Fruit fly (Drosophila melanogaster) whole organism, embryonic: ENCODE results near the gene FucTD.

Experiments
- BtbVII ChIP-seq: fragments of 200-800 bp; sonication (Bioruptor generic); optimal IDR thresholded peaks from 3 replicates; lab custom pipeline; 2017; ENCODE audit warnings: missing biosample characterization, mild to moderate bottlenecking, missing genetic modification characterization
- CG10431 ChIP-seq: fragments of 200-800 bp; sonication (Bioruptor generic); optimal IDR thresholded peaks from 3 replicates; lab custom pipeline; 2018; ENCODE audit warnings: missing biosample characterization, mild to moderate bottlenecking, missing genetic modification characterization
- CG11560 ChIP-seq: fragments of 200-800 bp; sonication (Bioruptor generic); IDR thresholded peaks from 3 replicates; pipeline ENCODE4 v1.3.6; 2022; ENCODE audit warnings: missing biosample characterization, missing genetic modification characterization
- CG12744 ChIP-seq: fragments of 200-800 bp; sonication (Bioruptor generic); optimal IDR thresholded peaks from 2 replicates; lab custom pipeline; 2016; ENCODE audit warnings: missing biosample characterization, missing genetic modification characterization
- CG17385 ChIP-seq: fragments of 200-800 bp; sonication (Bioruptor generic); optimal IDR thresholded peaks from 3 replicates; lab custom pipeline; 2018; ENCODE audit warnings: missing biosample characterization, mild to moderate bottlenecking, missing genetic modification characterization
- CG18011 ChIP-seq: fragments of 200-800 bp; sonication (Bioruptor generic); optimal IDR thresholded peaks from 2 replicates; lab custom pipeline; 2017; ENCODE audit warnings: missing biosample characterization, missing genetic modification characterization, mild to moderate bottlenecking, moderate library complexity, missing genotype
- CG31388 ChIP-seq: fragments of 200-800 bp; sonication (Bioruptor generic); optimal IDR thresholded peaks from 2 replicates; lab custom pipeline; 2016; ENCODE audit warnings: missing biosample characterization, missing genetic modification characterization
- CG31441 ChIP-seq: fragments of 200-800 bp; sonication (Bioruptor generic); IDR thresholded peaks from 2 replicates; pipeline ENCODE4 v1.3.6; 2022; ENCODE audit warnings: missing biosample characterization, missing genetic modification characterization
- CG33213 ChIP-seq: fragments of 200-800 bp; sonication (Bioruptor generic); optimal IDR thresholded peaks from 3 replicates; lab custom pipeline; 2016; ENCODE audit warnings: missing biosample characterization, missing genetic modification characterization
- CG4360 ChIP-seq: fragments of 200-800 bp; sonication (Bioruptor generic); IDR thresholded peaks from 2 replicates; pipeline ENCODE4 v1.3.6; 2022; ENCODE audit warnings: missing biosample characterization, missing genetic modification characterization
- CG4820 ChIP-seq: fragments of 200-800 bp; sonication (Bioruptor generic); optimal IDR thresholded peaks from 3 replicates; lab custom pipeline; 2016; ENCODE audit warnings: missing biosample characterization, missing genetic modification characterization
- CG4854 ChIP-seq: fragments of 200-800 bp; sonication (Bioruptor generic); optimal IDR thresholded peaks from 2 replicates; lab custom pipeline; 2016; ENCODE audit warnings: missing biosample characterization, missing genetic modification characterization, inconsistent platforms
- CG6813 ChIP-seq: fragments of 200-800 bp; sonication (Bioruptor generic); optimal IDR thresholded peaks from 2 replicates; lab custom pipeline; 2017; ENCODE audit warnings: missing biosample characterization, missing genetic modification characterization, mild to moderate bottlenecking, moderate library complexity, missing genetic modification reagents
- CG6854 ChIP-seq: fragments of 200-800 bp; sonication (Bioruptor generic); optimal IDR thresholded peaks from 3 replicates; lab custom pipeline; 2017; ENCODE audit warnings: missing biosample characterization, mild to moderate bottlenecking, missing genetic modification characterization
- CG7745 ChIP-seq: fragments of 200-800 bp; sonication (Bioruptor generic); optimal IDR thresholded peaks from 2 replicates; lab custom pipeline; 2018; ENCODE audit warnings: missing biosample characterization, mild to moderate bottlenecking, missing genetic modification characterization, moderate library complexity
- CG8359 ChIP-seq: fragments of 200-800 bp; sonication (Bioruptor generic); optimal IDR thresholded peaks from 2 replicates; lab custom pipeline; 2017; ENCODE audit warnings: missing biosample characterization, mild to moderate bottlenecking, missing genetic modification characterization, borderline replicate concordance
- CG9609 ChIP-seq: fragments of 200-800 bp; sonication (Bioruptor generic); optimal IDR thresholded peaks from 3 replicates; lab custom pipeline; 2016; ENCODE audit warnings: missing biosample characterization, missing genetic modification characterization
- Chrac-16 ChIP-seq: fragments of 200-800 bp; sonication (Bioruptor generic); optimal IDR thresholded peaks from 3 replicates; lab custom pipeline; 2016; ENCODE audit warnings: missing biosample characterization, missing genetic modification characterization
- Dbx ChIP-seq: fragments of 200-800 bp; sonication (Bioruptor generic); IDR thresholded peaks from 3 replicates; pipeline ENCODE4 v1.3.6; 2022; ENCODE audit warnings: missing biosample characterization, missing genetic modification characterization
- Elba2 ChIP-seq: fragments of 200-800 bp; sonication (Bioruptor generic); optimal IDR thresholded peaks from 3 replicates; lab custom pipeline; 2016; ENCODE audit warnings: missing biosample characterization, missing genetic modification characterization
- HHEX ChIP-seq: fragments of 200-800 bp; sonication (Bioruptor generic); optimal IDR thresholded peaks from 3 replicates; lab custom pipeline; 2017; ENCODE audit warnings: missing biosample characterization, mild to moderate bottlenecking, missing genetic modification characterization, missing genetic modification reagents
- HLH4C ChIP-seq: fragments of 200-800 bp; sonication (Bioruptor generic); IDR thresholded peaks from 3 replicates; pipeline ENCODE4 v1.3.6; 2022; ENCODE audit warnings: missing biosample characterization, missing genetic modification characterization; ENCODE audit not compliant: partially characterized antibody
- Hand ChIP-seq: fragments of 200-800 bp; sonication (Bioruptor generic); optimal IDR thresholded peaks from 2 replicates; lab custom pipeline; 2017; ENCODE audit warnings: mild to moderate bottlenecking, missing biosample characterization, missing genetic modification reagents, missing genetic modification characterization
- HmgD ChIP-seq: fragments of 200-800 bp; sonication (Bioruptor generic); optimal IDR thresholded peaks from 3 replicates; lab custom pipeline; 2016; ENCODE audit warnings: missing biosample characterization, missing genetic modification characterization
- Hr3 ChIP-seq: fragments of 200-800 bp; sonication (Bioruptor generic); optimal IDR thresholded peaks from 3 replicates; lab custom pipeline; 2016; ENCODE audit warnings: missing biosample characterization, missing genetic modification characterization
- Hr51 ChIP-seq, 2 experiments: fragments of 200-800 bp; sonication (Bioruptor generic); optimal IDR thresholded peaks; 2 replicates in 1 of 2; 3 replicates in 1 of 2; lab custom pipeline; 2016 to 2018; ENCODE audit warnings: missing biosample characterization in 2 of 2, missing genetic modification characterization in 2 of 2, mild to moderate bottlenecking in 1 of 2, moderate library complexity in 1 of 2
- Ptx1 ChIP-seq: fragments of 200-800 bp; sonication (Bioruptor generic); IDR thresholded peaks from 2 replicates; pipeline ENCODE4 v1.3.6; 2022; ENCODE audit warnings: missing biosample characterization, missing genetic modification characterization
- Ravus ChIP-seq: fragments of 200-800 bp; sonication (Bioruptor generic); IDR thresholded peaks from 2 replicates; pipeline ENCODE4 v1.3.6; 2022; ENCODE audit warnings: missing biosample characterization, missing genetic modification characterization
- Sin3A ChIP-seq: fragments of >200 bp; optimal IDR thresholded peaks from 2 replicates; lab custom pipeline; 2018
- br ChIP-seq: fragments of >200 bp; optimal IDR thresholded peaks from 2 replicates; lab custom pipeline; 2017
- chn ChIP-seq: fragments of 200-800 bp; sonication (Bioruptor generic); optimal IDR thresholded peaks from 2 replicates; lab custom pipeline; 2016; ENCODE audit warnings: missing biosample characterization, missing genetic modification characterization
- croc ChIP-seq: fragments of 200-800 bp; sonication (Bioruptor generic); conservative IDR thresholded peaks from 3 replicates; pipeline ENCODE4 v1.3.6; 2022; ENCODE audit warnings: missing biosample characterization, missing genetic modification characterization
- danr ChIP-seq: fragments of 200-800 bp; sonication (Bioruptor generic); IDR thresholded peaks from 2 replicates; pipeline ENCODE4 v1.3.6; 2022; ENCODE audit warnings: missing biosample characterization, missing genetic modification characterization
- gcm2 ChIP-seq: fragments of 200-800 bp; sonication (Bioruptor generic); optimal IDR thresholded peaks from 2 replicates; lab custom pipeline; 2016; ENCODE audit warnings: missing biosample characterization, missing genetic modification characterization
- grau ChIP-seq: fragments of 200-800 bp; optimal IDR thresholded peaks from 3 replicates; lab custom pipeline; 2019; ENCODE audit warnings: missing biosample characterization, mild to moderate bottlenecking, missing genetic modification characterization, moderate library complexity
- gt ChIP-seq: fragments of 200-800 bp; sonication (Bioruptor generic); IDR thresholded peaks from 2 replicates; pipeline ENCODE4 v1.3.6; 2022; ENCODE audit warnings: missing biosample characterization, missing genetic modification characterization
- ham ChIP-seq: fragments of 200-800 bp; sonication (Bioruptor generic); IDR thresholded peaks from 2 replicates; pipeline ENCODE4 v1.3.6; 2022; ENCODE audit warnings: missing biosample characterization, missing genetic modification characterization
- kni ChIP-seq: fragments of 200-800 bp; sonication (Bioruptor generic); optimal IDR thresholded peaks from 3 replicates; lab custom pipeline; 2017; ENCODE audit warnings: mild to moderate bottlenecking, missing biosample characterization, missing genetic modification reagents, missing genetic modification characterization
- mirr ChIP-seq: fragments of 200-800 bp; sonication (Bioruptor generic); optimal IDR thresholded peaks from 3 replicates; lab custom pipeline; 2018; ENCODE audit warnings: missing biosample characterization, mild to moderate bottlenecking, missing genetic modification characterization
- peb ChIP-seq: fragments of 200-800 bp; sonication (Bioruptor generic); IDR thresholded peaks from 2 replicates; pipeline ENCODE4 v1.3.6; 2022; ENCODE audit warnings: missing biosample characterization, missing genetic modification characterization
- pita ChIP-seq: fragments of 200-800 bp; sonication (Bioruptor generic); optimal IDR thresholded peaks from 2 replicates; lab custom pipeline; 2017; ENCODE audit warnings: missing biosample characterization, mild to moderate bottlenecking, missing genetic modification characterization
- prd ChIP-seq, 3 experiments: fragments of >200 bp in 2 of 3; fragments of 200-800 bp in 1 of 3; sonication (Bioruptor generic) in 1 of 3; optimal IDR thresholded peaks in 2 of 3; IDR thresholded peaks in 1 of 3; 2 replicates in 2 of 3; 3 replicates in 1 of 3; pipeline versions ENCODE4 v1.3.6 to Lab custom; 2017 to 2022; ENCODE audit warnings: missing biosample characterization in 1 of 3, missing genetic modification characterization in 1 of 3
- ranshi ChIP-seq: fragments of 200-800 bp; sonication (Bioruptor generic); IDR thresholded peaks from 2 replicates; pipeline ENCODE4 v1.3.6; 2022; ENCODE audit warnings: missing biosample characterization, missing genetic modification characterization
- sc ChIP-seq, 3 experiments: fragments of >200 bp in 2 of 3; fragments of 200-800 bp in 1 of 3; sonication (Bioruptor generic) in 1 of 3; optimal IDR thresholded peaks; 2 replicates in 2 of 3; 3 replicates in 1 of 3; lab custom pipeline; 2017; ENCODE audit warnings: mild to moderate bottlenecking in 1 of 3, missing biosample characterization in 1 of 3, missing genetic modification characterization in 1 of 3, missing genetic modification reagents in 1 of 3
- seq ChIP-seq: fragments of 200-800 bp; sonication (Bioruptor generic); IDR thresholded peaks from 2 replicates; pipeline ENCODE4 v1.3.6; 2022; ENCODE audit warnings: missing biosample characterization, missing genetic modification characterization
- sima ChIP-seq: fragments of 200-800 bp; sonication (Bioruptor generic); optimal IDR thresholded peaks from 2 replicates; lab custom pipeline; 2016; ENCODE audit warnings: missing biosample characterization, missing genetic modification characterization
- ttk ChIP-seq: fragments of 200-800 bp; sonication (Bioruptor generic); IDR thresholded peaks from 2 replicates; pipeline ENCODE4 v2.1.2; 2022; ENCODE audit warnings: missing biosample characterization, missing genetic modification characterization
- tup ChIP-seq: fragments of 200-800 bp; sonication (Bioruptor generic); optimal IDR thresholded peaks from 2 replicates; lab custom pipeline; 2016; ENCODE audit warnings: missing biosample characterization, mild to moderate bottlenecking, missing genetic modification characterization, moderate library complexity
- usp ChIP-seq: fragments of >200 bp; optimal IDR thresholded peaks from 2 replicates; lab custom pipeline; 2017; ENCODE audit warnings: missing biosample characterization, missing genetic modification characterization
- vvl ChIP-seq: fragments of 200-800 bp; sonication (Bioruptor generic); IDR thresholded peaks from 2 replicates; pipeline ENCODE4 v1.3.6; 2022; ENCODE audit warnings: missing biosample characterization, missing genetic modification characterization
- zen ChIP-seq: fragments of 200-800 bp; sonication (Bioruptor generic); optimal IDR thresholded peaks from 3 replicates; lab custom pipeline; 2018; ENCODE audit warnings: missing biosample characterization, mild to moderate bottlenecking, missing genetic modification characterization, moderate library complexity
- zen2 ChIP-seq: fragments of 200-800 bp; sonication (Bioruptor generic); IDR thresholded peaks from 3 replicates; pipeline ENCODE4 v1.3.6; 2022; ENCODE audit warnings: missing biosample characterization, missing genetic modification characterization; ENCODE audit not compliant: partially characterized antibody

The FucTD gene

DNA sequence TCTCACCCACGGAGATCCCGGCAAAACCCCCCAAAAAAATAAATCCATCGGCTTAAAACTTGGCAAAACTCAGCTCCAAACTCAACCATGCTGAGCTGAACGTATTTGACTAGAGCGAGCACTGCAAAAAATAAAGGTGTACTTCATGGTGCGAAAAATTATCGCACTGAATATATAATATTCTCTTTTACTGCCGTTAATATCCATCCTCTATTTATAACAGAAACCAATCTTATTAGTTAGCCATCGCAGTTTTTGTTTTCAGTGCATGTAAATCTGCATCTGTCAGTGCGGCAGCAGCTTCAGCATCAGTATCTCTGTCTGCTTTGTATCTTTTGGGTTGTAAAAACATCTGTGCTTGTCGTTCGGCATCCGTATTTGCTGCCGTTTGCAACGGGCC, 45.1 kb upstream of the FucTD start (continued):
- peak; percentile 9 for TF ChIP-seq chn
- TF ChIP-seq CG18011 (GFP tag; lab: Kevin White, UChicago) = no peak
- no peak for TF ChIP-seq CG4360 (GFP tag; lab: Robert Waterston, UW)
- TF ChIP-seq CG7745 (tag; lab: Kevin White, UChicago) = no peak
- peak; percentile 18 for TF ChIP-seq CG17385
- no peak for TF ChIP-seq Sin3A (lab: Kevin White, UChicago)
- TF ChIP-seq sc (optimal IDR thresholded peaks at IDR 0.05; lab: Kevin White, UChicago) = no peak
- TF ChIP-seq sc (GFP tag; optimal IDR thresholded peaks at IDR 0.05; lab: Kevin White, UChicago) = no peak
- no peak for TF ChIP-seq Dbx (GFP tag; lab: Robert Waterston, UW)
- no peak for TF ChIP-seq mirr (GFP tag; lab: Kevin White, UChicago)
- 0 out of 2 replicates have a peak, but pooled peaks have one; percentile 19 for TF ChIP-seq CG31441
- no peak for TF ChIP-seq prd (optimal IDR thresholded peaks at IDR 0.05; lab: Kevin White, UChicago)
- TF ChIP-seq prd (GFP tag; IDR thresholded peaks at IDR 0.05; lab: Robert Waterston, UW) = no peak; the same call in 2 of the 3 replicates
- TF ChIP-seq gt = no peak
- TF ChIP-seq Chrac-16 (GFP tag; lab: Kevin White, UChicago) = peak; percentile 13
- no peak for TF ChIP-seq kni (GFP tag; lab: Kevin White, UChicago)
- TF ChIP-seq tup (GFP tag; lab: Kevin White, UChicago) = no peak
- no peak for TF ChIP-seq Ravus (GFP tag; lab: Robert Waterston, UW)
- TF ChIP-seq ham (GFP tag; lab: Robert Waterston, UW) = no peak
- no peak for TF ChIP-seq croc (GFP tag; lab: Robert Waterston, UW)
- no peak for TF ChIP-seq CG8359 (GFP tag; lab: Kevin White, UChicago)
- TF ChIP-seq vvl = no peak
- TF ChIP-seq Hand = no peak
- TF ChIP-seq gcm2 (GFP tag; lab: Kevin White, UChicago) = no peak
- TF ChIP-seq zen2 (GFP tag; lab: Robert Waterston, UW) = no peak
- no peak for TF ChIP-seq BtbVII
- TF ChIP-seq HHEX (GFP tag; lab: Kevin White, UChicago) = no peak
- no peak for TF ChIP-seq CG31388
- no peak for TF ChIP-seq HmgD
- no peak for TF ChIP-seq CG6854 (GFP tag; lab: Kevin White, UChicago)
- TF ChIP-seq Hr3 (GFP tag; lab: Kevin White, UChicago) = peak; percentile 10
- TF ChIP-seq grau (tag; lab: Kevin White, UChicago) = peak; percentile 24
- no peak for TF ChIP-seq usp (GFP tag; lab: Kevin White, UChicago)
- TF ChIP-seq Elba2 (GFP tag; lab: Kevin White, UChicago) = no peak
- no peak for TF ChIP-seq CG4854
- TF ChIP-seq ttk (GFP tag; lab: Robert Waterston, UW) = no peak
- TF ChIP-seq br (lab: Kevin White, UChicago) = no peak
- no peak for TF ChIP-seq ranshi
- TF ChIP-seq CG33213 (GFP tag; lab: Kevin White, UChicago) = no peak
- TF ChIP-seq HLH4C (GFP tag; lab: Robert Waterston, UW) = no peak
- no peak for TF ChIP-seq zen
- no peak for TF ChIP-seq CG11560 (tag; lab: Robert Waterston, UW)
- TF ChIP-seq danr = no peak
- TF ChIP-seq sima (GFP tag; lab: Kevin White, UChicago) = no peak
- peak; percentile 42 for TF ChIP-seq Ptx1
- TF ChIP-seq peb = no peak
- TF ChIP-seq CG4820 (GFP tag; lab: Kevin White, UChicago) = peak; percentile 26
- TF ChIP-seq CG12744 (GFP tag; lab: Kevin White, UChicago) = no peak
- peak in 1 of 2 experiments; percentile 52 for TF ChIP-seq Hr51 (GFP tag; optimal IDR thresholded peaks at IDR 0.05; lab: Kevin White, UChicago)
- TF ChIP-seq CG9609 (GFP tag; lab: Kevin White, UChicago) = peak; percentile 18
- TF ChIP-seq CG6813 (GFP tag; lab: Kevin White, UChicago) = no peak
- no peak for TF ChIP-seq CG10431
- TF ChIP-seq pita = no peak
- TF ChIP-seq seq = no peak
